Fruit fly (Drosophila melanogaster): ENCODE measurements around the gene wrm1.
A peak's percentile ranks its signal among the peaks of the same experiment; 100 is the strongest.

The wrm1 gene

DNA sequence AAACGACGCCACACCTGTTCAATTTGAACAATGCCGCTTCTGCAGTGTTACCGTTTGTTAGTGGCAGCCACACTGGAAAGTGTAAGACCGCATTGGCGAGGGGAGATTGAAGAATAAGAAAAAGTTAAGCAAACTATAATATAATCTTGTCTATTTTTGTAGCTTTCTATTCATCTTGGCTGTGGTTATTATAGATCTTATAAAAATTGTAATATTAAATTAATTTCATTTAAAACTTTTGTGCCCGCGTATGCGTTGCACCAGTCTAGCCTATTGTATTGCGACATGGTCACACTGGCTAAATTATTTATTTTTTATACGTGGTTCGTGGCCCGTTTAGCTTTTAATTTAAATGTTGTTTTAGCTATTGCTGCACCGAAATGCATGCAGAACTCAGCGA, 11.7 kb downstream of the wrm1 start, which contains the start of the genes RhoGEF4 and Rint1 (continued):
- TF ChIP-seq CG18262 (tag; optimal IDR thresholded peaks at IDR 0.05): peak; percentile 59
- TF ChIP-seq CG17568 (GFP tag; optimal IDR thresholded peaks at IDR 0.05): no peak
- TF ChIP-seq CG12299 (tag; optimal IDR thresholded peaks at IDR 0.05): no peak
- peak; percentile 74 for TF ChIP-seq CG10147 (GFP tag; optimal IDR thresholded peaks at IDR 0.05)
- TF ChIP-seq sqz (GFP tag; optimal IDR thresholded peaks at IDR 0.05): peak; percentile 70
- peak; percentile 17 for TF ChIP-seq pnt (GFP tag; optimal IDR thresholded peaks at IDR 0.05)
- TF ChIP-seq CG16815 (GFP tag; optimal IDR thresholded peaks at IDR 0.05): peak; percentile 64
- TF ChIP-seq HmgD (GFP tag; optimal IDR thresholded peaks at IDR 0.05): no peak
- TF ChIP-seq Trl (optimal IDR thresholded peaks at IDR 0.05): no peak
- peak; percentile 21 for TF ChIP-seq Trl (GFP tag; optimal IDR thresholded peaks at IDR 0.05)
- peak; percentile 73 for TF ChIP-seq CG1602 (GFP tag; optimal IDR thresholded peaks at IDR 0.05)
- no peak for TF ChIP-seq CG5180 (GFP tag; optimal IDR thresholded peaks at IDR 0.05)
- no peak for TF ChIP-seq CG5245 (GFP tag; optimal IDR thresholded peaks at IDR 0.05)
- TF ChIP-seq lbe (GFP tag; optimal IDR thresholded peaks at IDR 0.05): no peak
- TF ChIP-seq Hey (tag; optimal IDR thresholded peaks at IDR 0.05): no peak
- TF ChIP-seq dati (GFP tag; IDR thresholded peaks at IDR 0.05): no peak
- no peak for TF ChIP-seq CG8478 (optimal IDR thresholded peaks at IDR 0.05)
- TF ChIP-seq nerfin-2 (GFP tag; IDR thresholded peaks at IDR 0.05; ENCODE audit: partially characterized antibody): no peak
- no peak for TF ChIP-seq CG10321 (GFP tag; IDR thresholded peaks at IDR 0.05)
- TF ChIP-seq Sin3A (optimal IDR thresholded peaks at IDR 0.05): peak; percentile 87
- peak; percentile 86 for TF ChIP-seq Rfx (GFP tag; IDR thresholded peaks at IDR 0.05)
- TF ChIP-seq Vsx1 (GFP tag; optimal IDR thresholded peaks at IDR 0.05): no peak
- peak; percentile 43 for TF ChIP-seq CG7928 (GFP tag; optimal IDR thresholded peaks at IDR 0.05)
- TF ChIP-seq Sry-δ (GFP tag; optimal IDR thresholded peaks at IDR 0.05): peak; percentile 18
- peak; percentile 16 for TF ChIP-seq CG3838 (GFP tag; optimal IDR thresholded peaks at IDR 0.05)
- TF ChIP-seq zfh1 (GFP tag; IDR thresholded peaks at IDR 0.05): peak; percentile 85
- TF ChIP-seq CG34376 (GFP tag; optimal IDR thresholded peaks at IDR 0.05): no peak
- no peak for TF ChIP-seq Antp (GFP tag; optimal IDR thresholded peaks at IDR 0.05)
- TF ChIP-seq Poxn (GFP tag; IDR thresholded peaks at IDR 0.05): no peak
- TF ChIP-seq CrebB (tag; optimal IDR thresholded peaks at IDR 0.05): no peak
- TF ChIP-seq CG9797 (GFP tag; optimal IDR thresholded peaks at IDR 0.05): peak; percentile 99
- TF ChIP-seq CG8359 (GFP tag; optimal IDR thresholded peaks at IDR 0.05; ENCODE audit: borderline replicate concordance): no peak
- no peak for TF ChIP-seq CG12236 (GFP tag; optimal IDR thresholded peaks at IDR 0.05)
- peak; percentile 41 for TF ChIP-seq Fer3 (tag; optimal IDR thresholded peaks at IDR 0.05)
- no peak for TF ChIP-seq CG8089 (GFP tag; optimal IDR thresholded peaks at IDR 0.05)
- TF ChIP-seq hth (optimal IDR thresholded peaks at IDR 0.05): no peak
- peak; percentile 76 for TF ChIP-seq CG12659 (GFP tag; optimal IDR thresholded peaks at IDR 0.05)
- no peak for TF ChIP-seq mirr (GFP tag; optimal IDR thresholded peaks at IDR 0.05)
- TF ChIP-seq bcd (GFP tag; optimal IDR thresholded peaks at IDR 0.05): peak; percentile 54
- TF ChIP-seq CG6689 (GFP tag; IDR thresholded peaks at IDR 0.05): peak; percentile 76
- TF ChIP-seq CG9437 (GFP tag; optimal IDR thresholded peaks at IDR 0.05): peak; percentile 27
- no peak for TF ChIP-seq fu2 (GFP tag; optimal IDR thresholded peaks at IDR 0.05)
- TF ChIP-seq Ravus (GFP tag; IDR thresholded peaks at IDR 0.05): no peak
- TF ChIP-seq eve (GFP tag; optimal IDR thresholded peaks at IDR 0.05): no peak
- 0 out of 2 replicates have a peak, but pooled peaks have one; percentile 58 for TF ChIP-seq CG42726 (GFP tag; IDR thresholded peaks at IDR 0.05; ENCODE audit: partially characterized antibody)
- TF ChIP-seq CG9215 (GFP tag; IDR thresholded peaks at IDR 0.05): peak; percentile 71
- no peak for TF ChIP-seq CG10274 (GFP tag; optimal IDR thresholded peaks at IDR 0.05)
- TF ChIP-seq HmgZ (tag; optimal IDR thresholded peaks at IDR 0.05): peak; percentile 85
- TF ChIP-seq CG8765 (GFP tag; IDR thresholded peaks at IDR 0.05): no peak
- no peak for TF ChIP-seq CG15479 (GFP tag; optimal IDR thresholded peaks at IDR 0.05)
- peak in 1 of 2 experiments; percentile 14 for TF ChIP-seq tll (GFP tag; optimal IDR thresholded peaks at IDR 0.05)
- TF ChIP-seq CG3407 (GFP tag; optimal IDR thresholded peaks at IDR 0.05): peak; percentile 10
- no peak for TF ChIP-seq sens-2 (GFP tag; IDR thresholded peaks at IDR 0.05)

Data from whole organism, embryonic.